Worm (Caenorhabditis elegans) whole organism, L3 larva: ENCODE results near the gene F27D9.2.

ENCODE experiments used
- R02D3.7 ChIP-seq: fragments of 150-350 bp; optimal IDR thresholded peaks from 2 replicates; lab custom pipeline; 2014; ENCODE audit warnings: missing biosample characterization, missing genetic modification characterization
- elt-1 ChIP-seq: fragments of 150-350 bp; optimal IDR thresholded peaks from 2 replicates; lab custom pipeline; 2014; ENCODE audit warnings: missing biosample characterization, missing genetic modification characterization
- elt-2 ChIP-seq: sonication (generic microtip); optimal IDR thresholded peaks from 2 replicates; lab custom pipeline; 2016; ENCODE audit warnings: missing genetic modification reagents, mild to moderate bottlenecking, missing genetic modification characterization, missing compliant biosample characterization
- lin-39 ChIP-seq: fragments of 150-350 bp; optimal IDR thresholded peaks from 2 replicates; lab custom pipeline; 2018; ENCODE audit warnings: missing biosample characterization, missing genetic modification reagents, missing genetic modification characterization
- nfya-1 ChIP-seq: sonication (generic microtip); optimal IDR thresholded peaks from 2 replicates; lab custom pipeline; 2017; ENCODE audit warnings: missing genetic modification characterization, mild to moderate bottlenecking, missing compliant biosample characterization, antibody characterized with exemption, moderate library complexity; ENCODE audit not compliant: insufficient read depth
- nhr-23 ChIP-seq: fragments of 150-350 bp; optimal IDR thresholded peaks from 2 replicates; lab custom pipeline; 2014; ENCODE audit warnings: missing biosample characterization, missing genetic modification reagents, missing genetic modification characterization
- nhr-237 ChIP-seq: fragments of 150-350 bp; optimal IDR thresholded peaks from 2 replicates; lab custom pipeline; 2014; ENCODE audit warnings: missing biosample characterization, missing genetic modification characterization
- nhr-28 ChIP-seq: fragments of 150-350 bp; optimal IDR thresholded peaks from 2 replicates; lab custom pipeline; 2014; ENCODE audit warnings: missing biosample characterization, missing genetic modification characterization
- nhr-77 ChIP-seq: fragments of 150-350 bp; optimal IDR thresholded peaks from 2 replicates; lab custom pipeline; 2014; ENCODE audit warnings: missing biosample characterization, missing genetic modification characterization
- pha-4 ChIP-seq: fragments of 150-350 bp; optimal IDR thresholded peaks from 2 replicates; lab custom pipeline; 2014; ENCODE audit warnings: missing biosample characterization, missing genetic modification reagents, missing genetic modification characterization
- skn-1 ChIP-seq: fragments of 150-350 bp; optimal IDR thresholded peaks from 2 replicates; lab custom pipeline; 2014; ENCODE audit warnings: missing biosample characterization, missing genetic modification characterization
- snpc-4 ChIP-seq: fragments of 150-350 bp; optimal IDR thresholded peaks from 2 replicates; lab custom pipeline; 2014; ENCODE audit warnings: missing biosample characterization, missing genetic modification characterization
- unc-39 ChIP-seq: sonication (generic microtip); optimal IDR thresholded peaks from 4 replicates; lab custom pipeline; 2017; ENCODE audit warnings: missing biosample characterization, missing genetic modification characterization
- ztf-11 ChIP-seq: fragments of 150-350 bp; optimal IDR thresholded peaks from 2 replicates; lab custom pipeline; 2014; ENCODE audit warnings: missing biosample characterization, missing genetic modification characterization

DNA sequence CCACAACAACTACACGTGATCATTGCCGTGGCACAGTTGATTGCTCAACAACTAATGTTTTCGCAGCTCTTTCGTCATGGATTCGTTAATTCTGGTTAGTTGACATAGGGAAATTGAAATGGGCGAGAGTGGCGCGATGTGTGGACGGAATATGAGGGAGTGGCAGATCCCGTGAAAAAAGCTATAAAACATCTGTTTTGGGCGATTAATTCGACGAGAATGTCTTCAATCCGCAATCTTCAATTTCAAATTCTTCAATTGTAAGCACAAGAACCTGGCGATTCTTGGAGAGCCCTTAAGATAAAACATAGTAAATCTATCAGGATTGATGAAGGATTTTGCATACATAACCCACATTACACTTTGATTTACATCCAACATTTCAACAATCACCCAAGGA is 47.8 kb downstream of the F27D9.2 start:
- TF ChIP-seq nhr-23 = no peak
- no peak for TF ChIP-seq pha-4 (tag; lab: Kevin White, UChicago)
- TF ChIP-seq lin-39 (tag; lab: Kevin White, UChicago) = no peak
- TF ChIP-seq snpc-4 (tag; lab: Kevin White, UChicago) = no peak
- no peak for TF ChIP-seq nhr-237 (tag; lab: Kevin White, UChicago)
- TF ChIP-seq elt-1 (tag; lab: Kevin White, UChicago) = no peak
- TF ChIP-seq R02D3.7 (tag; lab: Kevin White, UChicago) = no peak
- TF ChIP-seq unc-39 (tag; lab: Kevin White, UChicago) = no peak
- TF ChIP-seq nfya-1 (tag; lab: Kevin White, UChicago) = no peak
- no peak for TF ChIP-seq ztf-11 (tag; lab: Kevin White, UChicago)
- no peak for TF ChIP-seq nhr-77
- TF ChIP-seq nhr-28 (tag; lab: Kevin White, UChicago) = no peak
- no peak for TF ChIP-seq skn-1 (tag; lab: Kevin White, UChicago)
- no peak for TF ChIP-seq elt-2
